Worm (Caenorhabditis elegans) whole organism, early embryonic: ENCODE data around the gene R151.8.

Source experiments
- B0310.2 ChIP-seq: sonication (generic microtip); optimal IDR thresholded peaks from 2 replicates; lab custom pipeline; 2016; ENCODE audit warnings: mild to moderate bottlenecking, missing genetic modification characterization, missing compliant biosample characterization
- F13C5.2 ChIP-seq: sonication (generic microtip); optimal IDR thresholded peaks from 2 replicates; lab custom pipeline; 2017; ENCODE audit warnings: mild to moderate bottlenecking, missing genetic modification characterization, inconsistent platforms, missing compliant biosample characterization
- aly-1 ChIP-seq: sonication (generic microtip); optimal IDR thresholded peaks from 2 replicates; lab custom pipeline; 2016; ENCODE audit warnings: missing genetic modification characterization, missing compliant biosample characterization
- ama-1 ChIP-seq: fragments of 150-350 bp; optimal IDR thresholded peaks from 2 replicates; lab custom pipeline; 2014
- ceh-13 ChIP-seq: fragments of 200-800 bp; sonication (Bioruptor generic); optimal IDR thresholded peaks from 2 replicates; lab custom pipeline; 2018; ENCODE audit warnings: mild to moderate bottlenecking, missing genetic modification characterization, missing compliant biosample characterization
- ceh-36 ChIP-seq: sonication (generic microtip); optimal IDR thresholded peaks from 2 replicates; lab custom pipeline; 2016; ENCODE audit warnings: missing genetic modification characterization, inconsistent platforms, missing compliant biosample characterization
- ets-7 ChIP-seq: sonication (generic microtip); optimal IDR thresholded peaks from 2 replicates; lab custom pipeline; 2016; ENCODE audit warnings: missing genotype, missing genetic modification characterization, missing compliant biosample characterization
- flt-1 ChIP-seq: fragments of 200-800 bp; sonication (Bioruptor generic); IDR thresholded peaks from 2 replicates; pipeline ENCODE4 v1.3.6; 2022; ENCODE audit warnings: missing genetic modification characterization, missing compliant biosample characterization
- hmbx-1 ChIP-seq: sonication (generic microtip); optimal IDR thresholded peaks from 2 replicates; lab custom pipeline; 2016; ENCODE audit warnings: mild to moderate bottlenecking, missing genetic modification characterization, missing compliant biosample characterization
- hmg-4 ChIP-seq: fragments of 200-800 bp; sonication (Bioruptor generic); optimal IDR thresholded peaks from 2 replicates; lab custom pipeline; 2018; ENCODE audit warnings: mild to moderate bottlenecking, missing genetic modification characterization, missing compliant biosample characterization
- hnd-1 ChIP-seq: sonication (generic microtip); optimal IDR thresholded peaks from 2 replicates; lab custom pipeline; 2016; ENCODE audit warnings: missing genetic modification characterization, missing compliant biosample characterization
- pes-1 ChIP-seq: fragments of 200-800 bp; sonication (Bioruptor generic); IDR thresholded peaks from 2 replicates; pipeline ENCODE4 v1.3.6; 2022; ENCODE audit warnings: missing genetic modification reagents, missing genetic modification characterization, missing compliant biosample characterization
- scrt-1 ChIP-seq: fragments of 200-800 bp; sonication (Bioruptor generic); IDR thresholded peaks from 2 replicates; pipeline ENCODE4 v1.3.6; 2022; ENCODE audit warnings: missing genetic modification characterization, missing compliant biosample characterization
- sea-1 ChIP-seq: fragments of 200-800 bp; sonication (Bioruptor generic); conservative IDR thresholded peaks from 2 replicates; pipeline ENCODE4 v1.3.6; 2022; ENCODE audit warnings: missing genetic modification characterization, missing compliant biosample characterization
- tbx-11 ChIP-seq: fragments of 200-800 bp; sonication (Bioruptor generic); IDR thresholded peaks from 2 replicates; pipeline ENCODE4 v1.3.6; 2022; ENCODE audit warnings: missing genetic modification characterization, missing compliant biosample characterization
- tbx-37 ChIP-seq: fragments of 200-800 bp; sonication (Bioruptor generic); conservative IDR thresholded peaks from 2 replicates; pipeline ENCODE4 v1.3.6; 2022; ENCODE audit warnings: missing genetic modification reagents, missing genetic modification characterization, missing compliant biosample characterization
- tra-4 ChIP-seq: sonication (generic microtip); optimal IDR thresholded peaks from 2 replicates; lab custom pipeline; 2017; ENCODE audit warnings: missing genetic modification characterization, missing compliant biosample characterization

The R151.8 gene

DNA sequence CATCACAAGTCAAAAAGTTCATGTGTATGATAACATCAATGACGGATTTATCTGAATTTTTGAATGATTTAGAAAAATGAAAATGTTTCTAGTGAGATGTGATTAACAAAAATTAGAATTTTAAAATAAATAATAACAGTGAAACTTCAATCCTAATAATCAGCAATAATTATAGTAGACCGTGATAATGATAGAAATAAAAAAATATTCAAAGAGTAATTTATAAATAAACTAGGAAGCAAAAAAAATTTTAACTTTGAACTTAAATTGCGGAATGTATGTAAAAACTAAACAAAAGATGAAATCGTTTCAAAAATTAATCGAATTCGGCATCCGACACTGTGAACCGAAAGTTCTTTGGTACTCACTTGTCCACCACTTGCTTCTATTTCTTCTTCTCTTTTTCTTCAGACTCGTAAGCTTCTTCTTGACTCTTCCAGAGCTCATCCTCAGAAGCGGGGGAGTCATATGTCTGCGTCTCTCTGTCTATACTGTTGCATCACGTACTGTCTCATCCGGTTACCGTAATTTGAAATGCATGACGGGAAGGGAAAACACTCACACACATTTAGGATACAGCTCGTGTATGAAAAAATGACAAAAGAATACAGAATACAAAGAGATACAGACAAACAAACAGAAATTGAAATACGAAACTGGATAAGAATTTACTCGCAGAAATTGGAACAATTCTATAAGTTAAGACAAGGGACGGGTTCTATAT, 36.5 kb downstream of the R151.8 start, which contains the start of gene mec-14:
Gene mec-14, minus strand, starts transcription at position 51 of the 724 bp plus-strand sequence.
- no peak for TF ChIP-seq flt-1 (GFP tag; lab: Robert Waterston, UW)

- 0 out of 2 replicates have a peak, but pooled peaks have one; percentile 32 for TF ChIP-seq pes-1
- TF ChIP-seq hmg-4, result peak; percentile 24
- no peak for TF ChIP-seq ceh-13
- peak; percentile 47 for TF ChIP-seq F13C5.2 (tag; lab: Kevin White, UChicago)
- no peak for TF ChIP-seq tra-4 (tag; lab: Kevin White, UChicago)
Observed at ce11 chrIII:7189581-7190128, 39.9 kb downstream of the R151.8 start, which contains the start of gene rps-21. TSS of gene rps-21 (minus strand) at chrIII:7189631.

ce11 chrIII:7188300-7189052, 41.1 kb downstream of the R151.8 start, which contains the start of the genes F37C12.21 and F37C12.10:
TSS of gene F37C12.21 (plus strand) at chrIII:7188357.
TSS of gene F37C12.10 (minus strand) at chrIII:7188384.
- TF ChIP-seq tra-4 (tag; lab: Kevin White, UChicago) (no peak), ama-1 (no peak), scrt-1 (GFP tag; lab: Robert Waterston, UW) (no peak), tbx-11 (GFP tag; lab: Robert Waterston, UW) (no peak), flt-1 (GFP tag; lab: Robert Waterston, UW) (no peak), hmbx-1 (no peak), hmg-4 (no peak), ceh-13 (no peak), ceh-36 (tag; lab: Kevin White, UChicago) (no peak), F13C5.2 (tag; lab: Kevin White, UChicago) (no peak), aly-1 (tag; lab: Kevin White, UChicago) (no peak), tbx-37 (GFP tag; lab: Robert Waterston, UW) (no peak)

DNA sequence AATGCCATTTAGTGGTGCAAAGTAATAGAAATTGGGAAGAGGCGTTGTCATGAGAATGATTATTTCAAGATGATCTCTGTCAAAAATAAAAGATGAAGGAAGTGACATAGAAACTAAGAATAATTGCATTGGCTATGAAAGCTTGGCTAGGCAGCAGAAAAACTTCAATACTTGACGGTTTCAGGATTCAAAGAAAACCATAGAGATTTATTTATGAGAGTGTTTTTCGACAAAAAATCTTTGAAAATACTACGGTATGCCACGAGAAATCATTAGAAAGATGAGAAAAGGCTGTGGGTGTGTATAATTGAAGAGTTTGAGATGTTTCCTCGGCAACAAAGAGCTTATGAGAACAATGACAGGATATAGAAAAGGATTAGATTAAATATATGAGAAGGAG, 44.1 kb downstream of the R151.8 start, which contains the start of gene F37C12.14:
Gene F37C12.14, minus strand, starts transcription at position 101 of the 400 bp plus-strand sequence.
- TF ChIP-seq ceh-13, result no peak

- TF ChIP-seq scrt-1 (GFP tag; lab: Robert Waterston, UW), result no peak
- no peak for TF ChIP-seq ceh-13
- no peak for TF ChIP-seq B0310.2 (tag; lab: Kevin White, UChicago)
- no peak for TF ChIP-seq sea-1
Observed at ce11 chrIII:7184022-7184421, 45.6 kb downstream of the R151.8 start, which contains the start of gene yju-2. TSS of gene yju-2 (plus strand) at chrIII:7184336.

DNA sequence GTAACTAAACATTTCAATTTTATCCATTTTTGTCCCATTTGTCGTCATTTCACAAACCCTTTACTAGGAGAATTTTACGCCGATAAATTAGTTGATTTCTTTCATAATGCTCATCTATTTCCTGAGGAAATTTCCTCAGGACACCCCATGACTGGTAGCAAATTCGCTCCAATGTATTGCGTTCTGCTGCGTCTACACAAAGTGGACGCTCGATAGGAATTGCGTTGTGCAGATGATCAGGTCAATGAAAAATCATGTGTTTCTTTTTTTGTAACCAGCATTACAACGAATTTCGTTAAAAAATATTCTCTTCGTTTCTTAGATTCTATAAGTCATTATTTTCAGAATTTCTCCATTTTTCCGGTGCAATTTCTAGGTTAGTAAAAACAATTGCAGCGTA, 47.8 kb downstream of the R151.8 start, which contains the start of gene epg-4:
Gene epg-4, plus strand, starts transcription at position 346 of the 400 bp plus-strand sequence.
- peak; percentile 38 for TF ChIP-seq F13C5.2 (tag; lab: Kevin White, UChicago)
- no peak for TF ChIP-seq ets-7 (tag; lab: Kevin White, UChicago)

DNA sequence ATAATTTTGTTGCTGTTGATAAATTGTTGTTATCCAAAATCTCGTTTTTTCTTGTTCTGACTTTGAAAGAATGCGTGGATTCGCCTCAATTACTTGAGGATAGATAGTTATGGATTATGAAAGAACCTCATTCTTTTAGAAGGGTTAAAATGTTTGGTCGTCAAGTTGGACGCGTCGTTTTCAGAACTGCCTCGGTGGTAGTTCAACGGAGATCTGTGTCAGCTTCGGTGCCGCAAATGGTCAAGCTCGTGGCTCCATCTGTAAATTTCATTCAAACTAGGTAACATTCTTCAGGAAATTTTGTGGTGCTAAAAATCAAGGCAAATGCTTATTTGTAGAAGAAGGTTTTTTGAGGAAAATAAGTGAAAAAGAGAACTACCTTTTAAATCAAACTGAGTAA, 49.0 kb downstream of the R151.8 start, which contains the start of gene ndab-2:
Gene ndab-2, plus strand, starts transcription at position 140 of the 400 bp plus-strand sequence.
- TF ChIP-seq hnd-1 (tag; lab: Kevin White, UChicago) (no peak), B0310.2 (tag; lab: Kevin White, UChicago) (no peak), flt-1 (GFP tag; lab: Robert Waterston, UW) (no peak), ets-7 (tag; lab: Kevin White, UChicago) (no peak), scrt-1 (GFP tag; lab: Robert Waterston, UW) (no peak), F13C5.2 (tag; lab: Kevin White, UChicago) (no peak), tra-4 (tag; lab: Kevin White, UChicago) (no peak), ceh-13 (no peak), sea-1 (no peak), hmg-4 (no peak), pes-1 (no peak), ceh-36 (tag; lab: Kevin White, UChicago) (no peak), aly-1 (tag; lab: Kevin White, UChicago) (no peak), hmbx-1 (no peak), tbx-37 (GFP tag; lab: Robert Waterston, UW) (no peak)

- TF ChIP-seq tbx-11 (GFP tag; lab: Robert Waterston, UW) (no peak), F13C5.2 (tag; lab: Kevin White, UChicago) (peak; percentile 71)
Observed at ce11 chrIII:7179538-7180301, 49.9 kb downstream of the R151.8 start, which contains the start of the genes rps-14 and rpl-36. TSS of gene rps-14 (minus strand) at chrIII:7179588. TSS of gene rpl-36 (plus strand) at chrIII:7180251.
